Fruit fly (Drosophila melanogaster): ENCODE data around the gene zfh1.

- peak; percentile 94 for TF ChIP-seq h (GFP tag; optimal IDR thresholded peaks at IDR 0.05)
- TF ChIP-seq Dfd (GFP tag; optimal IDR thresholded peaks at IDR 0.05): no peak
- peak; percentile 29 for TF ChIP-seq Dif (GFP tag; optimal IDR thresholded peaks at IDR 0.05; ENCODE audit: partially characterized antibody)
- TF ChIP-seq dmrt93B (GFP tag; optimal IDR thresholded peaks at IDR 0.05): peak; percentile 73
- peak; percentile 83 for TF ChIP-seq psq (GFP tag; optimal IDR thresholded peaks at IDR 0.05)
- TF ChIP-seq foxo (GFP tag; optimal IDR thresholded peaks at IDR 0.05): peak; percentile 61 to 88
- peak; percentile 91 for TF ChIP-seq Hnf4 (GFP tag; optimal IDR thresholded peaks at IDR 0.05)
- no peak for TF ChIP-seq Abd-B (GFP tag; optimal IDR thresholded peaks at IDR 0.05)
- TF ChIP-seq CG9705 (GFP tag; optimal IDR thresholded peaks at IDR 0.05): peak; percentile 71
- no peak for TF ChIP-seq jim (GFP tag; optimal IDR thresholded peaks at IDR 0.05)
Measured at dm6 chr3R:30781661-30782120, 16.0 kb downstream of the zfh1 start.

Data from whole organism, wandering third instar larva.